Worm (Caenorhabditis elegans) whole organism, L4 larva: ENCODE data around the gene him-10.

Source experiments
- T26A8.4 ChIP-seq: fragments of 200-800 bp; sonication (Bioruptor generic); IDR thresholded peaks from 2 replicates; pipeline ENCODE4 v1.3.6; 2022; ENCODE audit warnings: missing genetic modification characterization, missing compliant biosample characterization
- aly-2 ChIP-seq: sonication (generic microtip); optimal IDR thresholded peaks from 2 replicates; lab custom pipeline; 2018; ENCODE audit warnings: missing biosample characterization, missing genetic modification characterization

- TF ChIP-seq aly-2 (tag; lab: Kevin White, UChicago), result no peak
- TF ChIP-seq T26A8.4, result no peak
Measured at ce11 chrIII:5790550-5790949, 12.5 kb upstream of the him-10 start, which contains the start of gene rev-3.
